Worm (Caenorhabditis elegans): ENCODE data around the gene pho-13.

pho-13 gene

ce11 chrII:8759493-8759892, 47.3 kb downstream of the pho-13 start, which contains the start of gene fut-1:
Gene fut-1, minus strand, starts transcription at chrII:8759593.
- TF ChIP-seq ceh-28 (tag; optimal IDR thresholded peaks at IDR 0.05): no peak

ce11 chrII:8755270-8755669, 51.6 kb downstream of the pho-13 start, which contains the start of gene K08F8.7:
Gene K08F8.7, minus strand, starts transcription at chrII:8755370.
- no peak for TF ChIP-seq mdl-1 (tag; optimal IDR thresholded peaks at IDR 0.05)
- no peak for TF ChIP-seq R02D3.7 (tag; optimal IDR thresholded peaks at IDR 0.05)
- TF ChIP-seq nfya-1 (tag; optimal IDR thresholded peaks at IDR 0.05; ENCODE audit: insufficient read depth): no peak
- TF ChIP-seq nhr-67 (tag; optimal IDR thresholded peaks at IDR 0.05): no peak
- no peak for TF ChIP-seq lin-39 (tag; optimal IDR thresholded peaks at IDR 0.05)
- no peak for TF ChIP-seq elt-2 (tag; optimal IDR thresholded peaks at IDR 0.05)
- no peak for TF ChIP-seq fkh-10 (GFP tag; optimal IDR thresholded peaks at IDR 0.05)
- no peak for TF ChIP-seq pha-4 (tag; optimal IDR thresholded peaks at IDR 0.05)
- TF ChIP-seq nhr-77 (tag; optimal IDR thresholded peaks at IDR 0.05): no peak
- TF ChIP-seq lsy-12 (tag; optimal IDR thresholded peaks at IDR 0.05): no peak
- no peak for TF ChIP-seq nhr-25 (tag; optimal IDR thresholded peaks at IDR 0.05)
- TF ChIP-seq ceh-28 (tag; optimal IDR thresholded peaks at IDR 0.05): no peak
- TF ChIP-seq ceh-16 (tag; optimal IDR thresholded peaks at IDR 0.05): no peak
- no peak for TF ChIP-seq unc-62 (GFP tag; optimal IDR thresholded peaks at IDR 0.05)
- no peak for TF ChIP-seq egl-5 (tag; optimal IDR thresholded peaks at IDR 0.05)
- TF ChIP-seq elt-3 (tag; optimal IDR thresholded peaks at IDR 0.05): no peak
- no peak for TF ChIP-seq ztf-11 (tag; optimal IDR thresholded peaks at IDR 0.05)
- TF ChIP-seq hmg-11 (tag; optimal IDR thresholded peaks at IDR 0.05): no peak
- no peak for TF ChIP-seq ceh-9 (tag; optimal IDR thresholded peaks at IDR 0.05)
